Worm (Caenorhabditis elegans): ENCODE measurements around the gene C29F7.1.

Gene C29F7.1

DNA sequence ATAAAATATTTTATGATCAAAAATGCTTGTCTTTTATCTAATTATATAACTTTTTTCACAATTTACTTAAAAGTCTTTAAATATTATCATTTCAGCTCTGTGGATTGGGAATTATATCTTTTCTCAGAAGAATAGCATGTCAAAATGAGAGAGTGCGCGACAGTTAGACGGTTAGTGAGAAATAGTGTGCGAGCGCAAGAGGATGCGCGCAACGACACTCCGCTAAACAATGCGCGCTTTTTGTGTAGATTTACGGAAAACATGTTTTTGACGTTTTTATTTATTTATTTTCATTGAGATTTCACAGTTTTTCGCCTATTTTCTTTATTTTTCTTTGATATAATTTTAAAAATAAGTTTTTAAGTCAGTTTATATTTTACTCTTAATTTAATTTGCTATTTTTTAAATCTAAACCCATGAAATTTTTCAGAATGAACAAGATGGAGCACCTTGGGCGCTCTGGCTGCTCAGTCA is 13.1 kb upstream of the C29F7.1 start, which contains the start of gene F02C12.3 (continued):
- TF ChIP-seq lsy-2 (tag; optimal IDR thresholded peaks at IDR 0.05) (peak in 1 of 2 experiments; percentile 85), attf-4 (tag; optimal IDR thresholded peaks at IDR 0.05) (no peak), D1046.2 (GFP tag; IDR thresholded peaks at IDR 0.05) (no peak), nhr-48 (tag; optimal IDR thresholded peaks at IDR 0.05) (peak; percentile 52), mxl-3 (GFP tag; optimal IDR thresholded peaks at IDR 0.05) (no peak), dpl-1 (GFP tag; optimal IDR thresholded peaks at IDR 0.05) (peak; percentile 68), unc-62 (GFP tag; optimal IDR thresholded peaks at IDR 0.05 in 1 of 2) (no peak), unc-62 (tag; optimal IDR thresholded peaks at IDR 0.05) (no peak), ztf-7 (tag; optimal IDR thresholded peaks at IDR 0.05) (peak; percentile 20), cey-2 (tag; optimal IDR thresholded peaks at IDR 0.05; ENCODE audit: borderline replicate concordance, insufficient read depth) (no peak), fos-1 (tag; optimal IDR thresholded peaks at IDR 0.05) (no peak), lim-7 (GFP tag; IDR thresholded peaks at IDR 0.05) (no peak), fkh-10 (GFP tag; optimal IDR thresholded peaks at IDR 0.05) (peak; percentile 2), F44E2.7 (GFP tag; IDR thresholded peaks at IDR 0.05) (no peak), unc-39 (tag; optimal IDR thresholded peaks at IDR 0.05) (no peak), lin-15B (tag; optimal IDR thresholded peaks at IDR 0.05) (no peak), ceh-32 (tag; optimal IDR thresholded peaks at IDR 0.05; ENCODE audit: poor library complexity) (no peak), spr-3 (GFP tag; optimal IDR thresholded peaks at IDR 0.05) (no peak), R02D3.7 (tag; optimal IDR thresholded peaks at IDR 0.05) (peak; percentile 51), pqm-1 (tag; optimal IDR thresholded peaks at IDR 0.05) (no peak), ceh-82 (tag; optimal IDR thresholded peaks at IDR 0.05) (no peak), lin-1 (GFP tag; IDR thresholded peaks at IDR 0.05) (no peak), lin-29 (GFP tag; IDR thresholded peaks at IDR 0.05) (no peak), pha-4 (GFP tag; IDR thresholded peaks at IDR 0.05) (peak; percentile 56; the same call in 1 of the 2 replicates), pha-4 (tag; optimal IDR thresholded peaks at IDR 0.05) (no peak), nhr-102 (tag; optimal IDR thresholded peaks at IDR 0.05) (peak; percentile 75), hmg-1.1 (GFP tag; IDR thresholded peaks at IDR 0.05) (peak; percentile 77), F10B5.3 (tag; optimal IDR thresholded peaks at IDR 0.05) (no peak), Y5F2A.4 (GFP tag; optimal IDR thresholded peaks at IDR 0.05) (no peak), madf-9 (GFP tag; conservative IDR thresholded peaks at IDR 0.05) (no peak), egl-27 (tag; optimal IDR thresholded peaks at IDR 0.05) (no peak), zip-11 (GFP tag; IDR thresholded peaks at IDR 0.05) (no peak), sdz-12 (GFP tag; optimal IDR thresholded peaks at IDR 0.05) (no peak), hlh-30 (tag; optimal IDR thresholded peaks at IDR 0.05; ENCODE audit: insufficient read depth) (peak; percentile 74), hlh-11 (tag; optimal IDR thresholded peaks at IDR 0.05) (peak; percentile 73), nhr-28 (tag; optimal IDR thresholded peaks at IDR 0.05) (peak; percentile 55), nhr-41 (GFP tag; IDR thresholded peaks at IDR 0.05) (no peak), nhr-6 (tag; optimal IDR thresholded peaks at IDR 0.05) (peak; percentile 68), ama-1 (optimal IDR thresholded peaks at IDR 0.05) (no peak), set-16 (GFP tag; IDR thresholded peaks at IDR 0.05) (no peak), jun-1 (tag; optimal IDR thresholded peaks at IDR 0.05) (no peak), daf-8 (GFP tag; IDR thresholded peaks at IDR 0.05) (no peak), lin-39 (tag; optimal IDR thresholded peaks at IDR 0.05) (no peak), zag-1 (tag; optimal IDR thresholded peaks at IDR 0.05) (no peak), daf-19 (GFP tag; conservative IDR thresholded peaks at IDR 0.05) (no peak), gei-8 (GFP tag; optimal IDR thresholded peaks at IDR 0.05) (no peak), T26A8.4 (GFP tag; IDR thresholded peaks at IDR 0.05) (no peak; the same call in 1 of the 2 replicates), mxl-2 (GFP tag; conservative IDR thresholded peaks at IDR 0.05) (no peak), T20F7.1 (GFP tag; optimal IDR thresholded peaks at IDR 0.05) (peak; percentile 100), snpc-1.2 (GFP tag; IDR thresholded peaks at IDR 0.05) (no peak), F26F4.8 (GFP tag; conservative IDR thresholded peaks at IDR 0.05) (no peak), duxl-1 (tag; optimal IDR thresholded peaks at IDR 0.05; ENCODE audit: poor library complexity) (peak; percentile 22), ceh-44 (GFP tag; IDR thresholded peaks at IDR 0.05) (no peak)
